Worm (Caenorhabditis elegans): ENCODE measurements around the gene nhr-145.

Gene nhr-145

DNA sequence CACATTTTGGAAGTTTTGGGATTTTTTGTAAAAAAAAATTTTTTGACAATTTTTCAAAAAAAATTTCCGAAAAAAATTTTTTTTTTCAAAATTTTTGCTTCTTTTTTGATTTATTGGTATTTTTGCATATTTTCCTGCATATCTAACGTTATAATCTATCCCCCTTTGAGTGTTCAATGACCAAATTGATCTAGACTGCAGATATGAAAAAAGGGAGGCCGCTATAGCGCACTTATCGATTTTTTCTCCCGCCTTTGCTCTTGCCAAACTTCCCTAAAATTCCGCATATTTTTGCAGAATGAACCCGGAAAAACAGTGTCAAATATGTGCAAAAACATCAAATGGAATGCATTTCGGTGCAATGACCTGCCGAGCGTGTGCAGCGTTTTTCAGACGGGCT, at the start of gene nhr-145:
TSS of gene nhr-145 (plus strand) at position 298 of the 400 bp plus-strand sequence.
- TF ChIP-seq cog-1 (tag; optimal IDR thresholded peaks at IDR 0.05) (no peak), med-1 (GFP tag; optimal IDR thresholded peaks at IDR 0.05; ENCODE audit: insufficient read depth) (no peak), ztf-29 (GFP tag; IDR thresholded peaks at IDR 0.05) (no peak), klf-2 (GFP tag; conservative IDR thresholded peaks at IDR 0.05) (no peak), T22C8.4 (GFP tag; IDR thresholded peaks at IDR 0.05) (peak; percentile 71), tab-1 (GFP tag; IDR thresholded peaks at IDR 0.05) (no peak)

- TF ChIP-seq ref-1 (GFP tag; conservative IDR thresholded peaks at IDR 0.05) (no peak), tab-1 (GFP tag; IDR thresholded peaks at IDR 0.05) (0 out of 2 replicates have a peak, but pooled peaks have one; percentile 20)
These were observed 45.3 kb upstream of the nhr-145 start, which contains the start of gene asp-16 for ce11 chrV:19042256-19042655. Gene asp-16 (minus strand): TSS chrV:19042605.

ce11 chrV:19044753-19045152, 42.8 kb upstream of the nhr-145 start, which contains the start of gene asp-15:
Gene asp-15 (minus strand): TSS chrV:19044853.
- TF ChIP-seq cog-1 (tag; optimal IDR thresholded peaks at IDR 0.05): no peak
- TF ChIP-seq tab-1 (GFP tag; IDR thresholded peaks at IDR 0.05): no peak
- no peak for TF ChIP-seq ref-1 (GFP tag; conservative IDR thresholded peaks at IDR 0.05)

ce11 chrV:19047442-19047841, 40.1 kb upstream of the nhr-145 start:
- TF ChIP-seq cog-1 (tag; optimal IDR thresholded peaks at IDR 0.05): no peak
- TF ChIP-seq ref-1 (GFP tag; conservative IDR thresholded peaks at IDR 0.05): no peak
- TF ChIP-seq flt-1 (GFP tag; IDR thresholded peaks at IDR 0.05): no peak
- no peak for TF ChIP-seq ztf-23 (GFP tag; IDR thresholded peaks at IDR 0.05)
- TF ChIP-seq med-1 (GFP tag; optimal IDR thresholded peaks at IDR 0.05; ENCODE audit: insufficient read depth): no peak
- TF ChIP-seq klf-2 (GFP tag; conservative IDR thresholded peaks at IDR 0.05): no peak
- TF ChIP-seq T22C8.4 (GFP tag; IDR thresholded peaks at IDR 0.05): no peak
- TF ChIP-seq tab-1 (GFP tag; IDR thresholded peaks at IDR 0.05): no peak
- TF ChIP-seq ztf-29 (GFP tag; IDR thresholded peaks at IDR 0.05): no peak

- TF ChIP-seq tab-1 (GFP tag; IDR thresholded peaks at IDR 0.05): 0 out of 2 replicates have a peak, but pooled peaks have one; percentile 18
- TF ChIP-seq cog-1 (tag; optimal IDR thresholded peaks at IDR 0.05): no peak
These were observed 38.1 kb upstream of the nhr-145 start for ce11 chrV:19049140-19050092.

ce11 chrV:19050438-19050837, 37.1 kb upstream of the nhr-145 start, which contains the start of gene asp-1:
Gene asp-1 (minus strand): TSS chrV:19050752.
- TF ChIP-seq ztf-23 (GFP tag; IDR thresholded peaks at IDR 0.05) (no peak), med-1 (GFP tag; optimal IDR thresholded peaks at IDR 0.05; ENCODE audit: insufficient read depth) (no peak), tab-1 (GFP tag; IDR thresholded peaks at IDR 0.05) (no peak), klf-2 (GFP tag; conservative IDR thresholded peaks at IDR 0.05) (no peak), ref-1 (GFP tag; conservative IDR thresholded peaks at IDR 0.05) (no peak), ztf-29 (GFP tag; IDR thresholded peaks at IDR 0.05) (no peak), T22C8.4 (GFP tag; IDR thresholded peaks at IDR 0.05) (no peak), cog-1 (tag; optimal IDR thresholded peaks at IDR 0.05) (no peak), flt-1 (GFP tag; IDR thresholded peaks at IDR 0.05) (no peak)

- TF ChIP-seq ztf-23 (GFP tag; IDR thresholded peaks at IDR 0.05): no peak
- TF ChIP-seq med-1 (GFP tag; optimal IDR thresholded peaks at IDR 0.05; ENCODE audit: insufficient read depth): no peak
- no peak for TF ChIP-seq klf-2 (GFP tag; conservative IDR thresholded peaks at IDR 0.05)
- TF ChIP-seq ztf-29 (GFP tag; IDR thresholded peaks at IDR 0.05): no peak
- no peak for TF ChIP-seq cog-1 (tag; optimal IDR thresholded peaks at IDR 0.05)
- TF ChIP-seq tab-1 (GFP tag; IDR thresholded peaks at IDR 0.05): no peak
- no peak for TF ChIP-seq T22C8.4 (GFP tag; IDR thresholded peaks at IDR 0.05)
- no peak for TF ChIP-seq flt-1 (GFP tag; IDR thresholded peaks at IDR 0.05)
- TF ChIP-seq ref-1 (GFP tag; conservative IDR thresholded peaks at IDR 0.05): no peak
These were observed 36.6 kb upstream of the nhr-145 start for ce11 chrV:19050888-19051287.

- TF ChIP-seq cog-1 (tag; optimal IDR thresholded peaks at IDR 0.05) (no peak), ref-1 (GFP tag; conservative IDR thresholded peaks at IDR 0.05) (no peak), ztf-29 (GFP tag; IDR thresholded peaks at IDR 0.05) (no peak), med-1 (GFP tag; optimal IDR thresholded peaks at IDR 0.05; ENCODE audit: insufficient read depth) (no peak), T22C8.4 (GFP tag; IDR thresholded peaks at IDR 0.05) (no peak), flt-1 (GFP tag; IDR thresholded peaks at IDR 0.05) (no peak), tab-1 (GFP tag; IDR thresholded peaks at IDR 0.05) (no peak), klf-2 (GFP tag; conservative IDR thresholded peaks at IDR 0.05) (no peak), ztf-23 (GFP tag; IDR thresholded peaks at IDR 0.05) (no peak)
These were observed 36.1 kb upstream of the nhr-145 start for ce11 chrV:19051425-19051824.

DNA sequence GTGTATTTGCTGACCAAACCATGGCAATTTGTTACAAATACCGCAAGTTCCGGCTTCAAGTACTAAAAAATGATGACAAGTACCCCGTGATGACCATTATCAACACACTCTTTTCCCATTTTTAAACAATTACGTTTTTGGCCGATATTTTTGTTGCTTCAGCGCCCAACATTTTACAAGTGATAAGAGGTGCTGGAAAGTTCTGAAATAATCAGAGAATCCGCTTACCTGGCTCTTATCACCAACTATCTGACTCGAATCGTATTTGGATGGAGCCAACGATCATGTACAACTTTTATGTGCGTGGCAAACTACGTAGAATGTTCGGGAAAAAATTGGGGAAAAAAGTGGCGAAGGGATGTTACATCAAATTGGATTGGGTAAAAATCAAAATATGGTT, 34.2 kb upstream of the nhr-145 start:
- no peak for TF ChIP-seq cog-1 (tag; optimal IDR thresholded peaks at IDR 0.05)
- no peak for TF ChIP-seq T22C8.4 (GFP tag; IDR thresholded peaks at IDR 0.05)
- no peak for TF ChIP-seq flt-1 (GFP tag; IDR thresholded peaks at IDR 0.05)
- no peak for TF ChIP-seq med-1 (GFP tag; optimal IDR thresholded peaks at IDR 0.05; ENCODE audit: insufficient read depth)
- no peak for TF ChIP-seq ztf-23 (GFP tag; IDR thresholded peaks at IDR 0.05)
- TF ChIP-seq ref-1 (GFP tag; conservative IDR thresholded peaks at IDR 0.05): no peak
- no peak for TF ChIP-seq ztf-29 (GFP tag; IDR thresholded peaks at IDR 0.05)
- no peak for TF ChIP-seq klf-2 (GFP tag; conservative IDR thresholded peaks at IDR 0.05)
- TF ChIP-seq tab-1 (GFP tag; IDR thresholded peaks at IDR 0.05): no peak

DNA sequence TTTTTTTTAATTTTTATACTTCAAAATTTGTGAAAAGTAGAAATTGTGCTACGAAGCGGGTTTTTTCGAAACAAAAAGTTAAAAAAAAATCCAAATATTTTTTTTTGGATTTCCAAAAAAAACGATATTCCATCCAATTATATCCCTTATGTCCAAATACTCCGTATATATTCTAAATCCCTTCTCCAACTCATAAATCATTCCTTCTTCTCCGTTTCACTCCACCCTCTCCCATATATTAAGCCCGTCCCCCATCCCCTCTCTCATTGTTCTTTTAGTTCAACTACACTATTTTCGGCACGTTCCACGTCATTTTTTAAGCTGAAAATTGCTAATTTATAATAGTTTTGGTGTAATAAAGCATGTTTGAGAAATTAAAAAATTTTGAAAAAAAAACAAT, 29.9 kb upstream of the nhr-145 start:
- no peak for TF ChIP-seq ztf-29 (GFP tag; IDR thresholded peaks at IDR 0.05)
- no peak for TF ChIP-seq T22C8.4 (GFP tag; IDR thresholded peaks at IDR 0.05)
- no peak for TF ChIP-seq tab-1 (GFP tag; IDR thresholded peaks at IDR 0.05)
- no peak for TF ChIP-seq ref-1 (GFP tag; conservative IDR thresholded peaks at IDR 0.05)
- TF ChIP-seq klf-2 (GFP tag; conservative IDR thresholded peaks at IDR 0.05): no peak
- no peak for TF ChIP-seq ztf-23 (GFP tag; IDR thresholded peaks at IDR 0.05)
- TF ChIP-seq cog-1 (tag; optimal IDR thresholded peaks at IDR 0.05): no peak
- no peak for TF ChIP-seq flt-1 (GFP tag; IDR thresholded peaks at IDR 0.05)
- TF ChIP-seq med-1 (GFP tag; optimal IDR thresholded peaks at IDR 0.05; ENCODE audit: insufficient read depth): no peak

Data from whole organism, midembryonic.